Worm (Caenorhabditis elegans) whole organism, L2 larva: Measurements from ENCODE around the gene msp-63.
A peak's percentile ranks its signal among the peaks of the same experiment; 100 is the strongest.

Experiments used
- C34F6.9 ChIP-seq: fragments of 150-350 bp; optimal IDR thresholded peaks from 2 replicates; lab custom pipeline; 2014; ENCODE audit warnings: missing biosample characterization, missing genetic modification characterization
- F13H6.1 ChIP-seq: sonication (generic microtip); optimal IDR thresholded peaks from 2 replicates; lab custom pipeline; 2016; ENCODE audit warnings: missing genetic modification characterization, missing compliant biosample characterization
- Y55F3AM.14 ChIP-seq: fragments of 200-800 bp; sonication (Bioruptor generic); optimal IDR thresholded peaks from 2 replicates; lab custom pipeline; 2018; ENCODE audit warnings: mild to moderate bottlenecking, missing genetic modification characterization, missing compliant biosample characterization
- ZK546.5 ChIP-seq: sonication (generic microtip); optimal IDR thresholded peaks from 2 replicates; lab custom pipeline; 2017; ENCODE audit warnings: missing biosample characterization, missing genetic modification characterization
- alr-1 ChIP-seq: fragments of 150-350 bp; optimal IDR thresholded peaks from 2 replicates; lab custom pipeline; 2014; ENCODE audit warnings: missing biosample characterization, missing genetic modification characterization
- ama-1 ChIP-seq: fragments of 150-350 bp; optimal IDR thresholded peaks from 2 replicates; lab custom pipeline; 2018; ENCODE audit warnings: inconsistent platforms
- blmp-1 ChIP-seq: sonication (generic microtip); optimal IDR thresholded peaks from 2 replicates; lab custom pipeline; 2017; ENCODE audit warnings: missing genetic modification characterization, mild to moderate bottlenecking, missing compliant biosample characterization, antibody characterized with exemption, moderate library complexity; ENCODE audit not compliant: insufficient read depth
- ceh-16 ChIP-seq: fragments of 150-350 bp; optimal IDR thresholded peaks from 2 replicates; lab custom pipeline; 2014; ENCODE audit warnings: missing biosample characterization, missing genetic modification characterization
- ceh-82 ChIP-seq: fragments of 150-350 bp; optimal IDR thresholded peaks from 2 replicates; lab custom pipeline; 2014; ENCODE audit warnings: missing biosample characterization, missing genetic modification characterization
- crh-2 ChIP-seq: sonication (generic microtip); optimal IDR thresholded peaks from 2 replicates; lab custom pipeline; 2017; ENCODE audit warnings: missing biosample characterization, missing genetic modification characterization
- dmd-4 ChIP-seq: sonication (generic microtip); optimal IDR thresholded peaks from 2 replicates; lab custom pipeline; 2017; ENCODE audit warnings: missing biosample characterization, missing genetic modification characterization
- egl-27 ChIP-seq: sonication (generic microtip); optimal IDR thresholded peaks from 3 replicates; lab custom pipeline; 2017; ENCODE audit warnings: missing biosample characterization, missing genetic modification reagents, missing genetic modification characterization
- elt-1 ChIP-seq: fragments of 150-350 bp; optimal IDR thresholded peaks from 2 replicates; lab custom pipeline; 2014; ENCODE audit warnings: missing biosample characterization, missing genetic modification characterization
- elt-3 ChIP-seq: sonication (generic microtip); optimal IDR thresholded peaks from 2 replicates; lab custom pipeline; 2017; ENCODE audit warnings: missing biosample characterization, missing genetic modification characterization
- fos-1 ChIP-seq: fragments of 150-350 bp; optimal IDR thresholded peaks from 2 replicates; lab custom pipeline; 2014; ENCODE audit warnings: missing biosample characterization, missing genetic modification characterization
- gmeb-1 ChIP-seq: fragments of 150-350 bp; optimal IDR thresholded peaks from 2 replicates; lab custom pipeline; 2014; ENCODE audit warnings: missing biosample characterization, missing genetic modification characterization
- lin-11 ChIP-seq: fragments of 150-350 bp; sonication (generic microtip); optimal IDR thresholded peaks from 2 replicates; lab custom pipeline; 2014; ENCODE audit warnings: missing biosample characterization, missing genetic modification characterization, inconsistent platforms, mixed read lengths
- lin-39 ChIP-seq: fragments of 150-350 bp; optimal IDR thresholded peaks from 2 replicates; lab custom pipeline; 2014; ENCODE audit warnings: missing biosample characterization, missing genetic modification reagents, missing genetic modification characterization
- lsy-2 ChIP-seq, 2 experiments: fragments of 150-350 bp in 1 of 2; sonication (generic microtip) in 1 of 2; optimal IDR thresholded peaks; 2 replicates each; lab custom pipeline; 2014 to 2017; ENCODE audit warnings: missing biosample characterization in 2 of 2, missing genetic modification characterization in 2 of 2
- mab-5 ChIP-seq: fragments of 150-350 bp; optimal IDR thresholded peaks from 2 replicates; lab custom pipeline; 2014; ENCODE audit warnings: missing biosample characterization, missing genetic modification characterization
- mbf-1 ChIP-seq: sonication (generic microtip); optimal IDR thresholded peaks from 2 replicates; lab custom pipeline; 2017; ENCODE audit warnings: missing biosample characterization, missing genetic modification characterization
- mdl-1 ChIP-seq, 2 experiments: fragments of 150-350 bp in 1 of 2; sonication (generic microtip) in 1 of 2; optimal IDR thresholded peaks; 2 replicates each; lab custom pipeline; 2017; ENCODE audit warnings: missing biosample characterization in 2 of 2, missing genetic modification characterization in 2 of 2
- nhr-12 ChIP-seq: fragments of 150-350 bp; optimal IDR thresholded peaks from 2 replicates; lab custom pipeline; 2014; ENCODE audit warnings: missing biosample characterization, missing genetic modification characterization
- nhr-129 ChIP-seq: fragments of 150-350 bp; optimal IDR thresholded peaks from 2 replicates; lab custom pipeline; 2014; ENCODE audit warnings: missing biosample characterization, missing genetic modification characterization
- nhr-21 ChIP-seq: fragments of 150-350 bp; optimal IDR thresholded peaks from 2 replicates; lab custom pipeline; 2014; ENCODE audit warnings: missing biosample characterization, missing genetic modification characterization
- nhr-237 ChIP-seq: fragments of 150-350 bp; optimal IDR thresholded peaks from 2 replicates; lab custom pipeline; 2014; ENCODE audit warnings: missing biosample characterization, missing genetic modification characterization
- nhr-25 ChIP-seq: fragments of 150-350 bp; sonication (generic microtip); optimal IDR thresholded peaks from 3 replicates; lab custom pipeline; 2014; ENCODE audit warnings: missing biosample characterization, missing genetic modification characterization
- nhr-6 ChIP-seq: fragments of 150-350 bp; optimal IDR thresholded peaks from 2 replicates; lab custom pipeline; 2014; ENCODE audit warnings: missing biosample characterization, missing genetic modification characterization
- sma-3 ChIP-seq: sonication (generic microtip); optimal IDR thresholded peaks from 2 replicates; lab custom pipeline; 2016; ENCODE audit warnings: missing genetic modification reagents, missing genetic modification characterization, missing compliant biosample characterization
- unc-55 ChIP-seq: fragments of 150-350 bp; sonication (generic microtip); optimal IDR thresholded peaks from 3 replicates; lab custom pipeline; 2014; ENCODE audit warnings: missing biosample characterization, missing genetic modification reagents, missing genetic modification characterization
- ztf-11 ChIP-seq: sonication (generic microtip); optimal IDR thresholded peaks from 2 replicates; lab custom pipeline; 2017; ENCODE audit warnings: missing biosample characterization, missing genetic modification characterization
- ztf-4 ChIP-seq: fragments of 150-350 bp; optimal IDR thresholded peaks from 2 replicates; lab custom pipeline; 2014; ENCODE audit warnings: missing biosample characterization, missing genetic modification characterization

msp-63 gene

DNA sequence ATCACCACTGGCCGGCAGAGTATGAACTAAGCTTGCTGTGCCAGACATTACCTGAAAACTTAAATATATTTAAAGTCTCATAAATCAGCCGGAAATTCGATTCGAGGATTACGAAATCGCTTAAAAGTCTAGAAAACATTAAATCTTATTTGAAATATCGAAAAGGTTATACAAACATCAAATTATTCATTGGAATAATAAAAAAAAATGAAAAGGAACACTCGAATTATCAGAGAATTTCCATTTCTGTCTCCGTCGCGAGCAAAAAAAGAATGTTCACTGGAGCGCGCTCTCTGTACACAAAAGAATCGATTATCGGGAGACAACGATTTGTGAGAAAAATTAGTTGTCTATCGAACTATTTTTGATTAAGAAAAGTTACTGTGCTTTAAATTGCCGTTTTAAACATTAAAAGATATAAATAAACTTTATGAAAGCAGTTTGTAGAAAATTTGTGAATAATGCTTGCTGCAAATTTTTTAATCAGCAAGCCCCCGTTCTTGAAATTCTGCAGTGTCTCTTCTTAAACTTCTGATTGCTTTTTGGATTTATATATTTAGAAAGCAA lies 39.0 kb upstream of the msp-63 start, which contains the start of gene fzo-1:
fzo-1 (minus strand) TSS at position 51 of the 567 bp plus-strand sequence.
- TF ChIP-seq ama-1 (lab: Kevin White, UChicago) (no peak), ZK546.5 (tag; lab: Kevin White, UChicago) (no peak), mab-5 (no peak), nhr-129 (tag; lab: Kevin White, UChicago) (peak; percentile 3), alr-1 (tag; lab: Kevin White, UChicago) (no peak), ceh-16 (tag; lab: Kevin White, UChicago) (no peak), elt-3 (tag; lab: Kevin White, UChicago) (no peak), F13H6.1 (tag; lab: Kevin White, UChicago) (peak; percentile 21), sma-3 (GFP tag; lab: Kevin White, UChicago) (peak; percentile 65), blmp-1 (tag; lab: Kevin White, UChicago) (no peak), lin-11 (tag; lab: Kevin White, UChicago) (no peak), mbf-1 (tag; lab: Kevin White, UChicago) (no peak), lsy-2 (tag; optimal IDR thresholded peaks at IDR 0.05; lab: Kevin White, UChicago) (peak in 1 of 2 experiments; percentile 68), C34F6.9 (tag; lab: Kevin White, UChicago) (peak; percentile 81), nhr-6 (tag; lab: Kevin White, UChicago) (no peak), unc-55 (GFP tag; lab: Kevin White, UChicago) (peak; percentile 73), crh-2 (tag; lab: Kevin White, UChicago) (peak; percentile 15)
- TF ChIP-seq, all 48 proteins: peak for 7

DNA sequence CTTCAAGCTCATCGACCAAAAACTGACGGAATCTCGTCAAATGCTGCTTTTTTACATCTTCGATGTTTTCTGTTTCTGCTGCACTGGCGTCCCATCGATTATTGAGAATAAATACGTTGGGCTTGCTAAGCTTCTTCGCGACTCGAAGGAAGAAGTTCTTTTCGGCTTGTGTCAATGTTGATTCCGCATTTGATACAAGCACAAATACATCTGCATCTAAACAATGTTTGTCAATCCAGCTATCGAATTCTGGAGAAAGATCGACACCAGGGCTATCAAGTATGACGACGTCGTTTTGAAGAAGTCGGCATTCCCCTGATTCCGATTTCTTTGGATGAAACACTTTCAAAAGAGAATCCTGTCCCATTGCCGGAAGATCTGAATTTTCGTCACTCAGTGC lies 37.9 kb upstream of the msp-63 start:
- TF ChIP-seq nhr-129 (tag; lab: Kevin White, UChicago) (no peak), nhr-6 (tag; lab: Kevin White, UChicago) (no peak), Y55F3AM.14 (GFP tag; lab: Kevin White, UChicago) (no peak), crh-2 (tag; lab: Kevin White, UChicago) (no peak), C34F6.9 (tag; lab: Kevin White, UChicago) (no peak), blmp-1 (tag; lab: Kevin White, UChicago) (no peak), gmeb-1 (tag; lab: Kevin White, UChicago) (no peak), nhr-237 (no peak), mdl-1 (tag; optimal IDR thresholded peaks at IDR 0.05; lab: Kevin White, UChicago) (no peak), ZK546.5 (tag; lab: Kevin White, UChicago) (no peak), egl-27 (tag; lab: Kevin White, UChicago) (no peak), alr-1 (tag; lab: Kevin White, UChicago) (no peak), lin-39 (no peak), elt-1 (tag; lab: Kevin White, UChicago) (no peak), fos-1 (tag; lab: Kevin White, UChicago) (no peak), dmd-4 (tag; lab: Kevin White, UChicago) (no peak), ceh-82 (tag; lab: Kevin White, UChicago) (no peak), elt-3 (tag; lab: Kevin White, UChicago) (no peak), unc-55 (GFP tag; lab: Kevin White, UChicago) (no peak), nhr-12 (tag; lab: Kevin White, UChicago) (no peak)

DNA sequence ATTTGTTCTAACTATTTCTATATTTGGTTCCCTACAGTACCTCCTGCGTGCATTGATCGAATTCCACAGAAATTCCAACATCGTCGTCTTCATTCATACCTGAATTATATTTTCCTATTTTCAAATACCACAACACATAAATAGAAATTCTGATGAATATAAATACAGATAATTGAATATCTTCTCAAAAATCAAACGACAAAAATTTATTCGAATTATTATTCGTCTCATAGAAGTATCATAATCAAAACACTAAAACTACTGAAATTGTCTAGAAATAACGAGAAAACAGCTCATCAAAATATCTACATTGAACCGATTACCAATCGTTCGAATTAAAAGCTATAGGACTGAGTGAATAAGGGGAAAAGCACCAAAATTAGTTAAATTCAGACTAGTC lies 35.9 kb upstream of the msp-63 start, which contains the start of gene gtap-1:
gtap-1 (minus strand) TSS at position 101 of the 400 bp plus-strand sequence.
- TF ChIP-seq lin-39, result no peak
- TF ChIP-seq ztf-4 (tag; lab: Kevin White, UChicago), result no peak

DNA sequence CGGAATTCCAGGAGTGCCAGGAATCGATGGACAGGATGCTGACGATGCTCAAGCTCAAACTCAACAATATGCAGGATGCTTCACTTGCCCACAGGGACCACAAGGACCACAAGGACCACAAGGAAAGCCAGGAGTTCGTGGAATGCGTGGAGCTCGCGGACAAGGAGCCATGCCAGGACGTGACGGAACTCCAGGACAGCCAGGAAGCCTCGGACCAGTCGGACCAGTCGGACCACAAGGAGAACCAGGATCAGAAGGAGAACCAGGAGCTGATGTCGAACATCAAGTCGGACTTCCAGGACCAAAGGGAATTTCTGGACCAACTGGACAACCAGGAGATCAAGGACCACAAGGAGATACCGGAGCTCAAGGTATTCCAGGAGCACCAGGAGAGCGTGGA lies 34.1 kb upstream of the msp-63 start:
- TF ChIP-seq ztf-11 (tag; lab: Kevin White, UChicago) (no peak), nhr-21 (tag; lab: Kevin White, UChicago) (no peak), nhr-25 (tag; lab: Kevin White, UChicago) (no peak)

DNA sequence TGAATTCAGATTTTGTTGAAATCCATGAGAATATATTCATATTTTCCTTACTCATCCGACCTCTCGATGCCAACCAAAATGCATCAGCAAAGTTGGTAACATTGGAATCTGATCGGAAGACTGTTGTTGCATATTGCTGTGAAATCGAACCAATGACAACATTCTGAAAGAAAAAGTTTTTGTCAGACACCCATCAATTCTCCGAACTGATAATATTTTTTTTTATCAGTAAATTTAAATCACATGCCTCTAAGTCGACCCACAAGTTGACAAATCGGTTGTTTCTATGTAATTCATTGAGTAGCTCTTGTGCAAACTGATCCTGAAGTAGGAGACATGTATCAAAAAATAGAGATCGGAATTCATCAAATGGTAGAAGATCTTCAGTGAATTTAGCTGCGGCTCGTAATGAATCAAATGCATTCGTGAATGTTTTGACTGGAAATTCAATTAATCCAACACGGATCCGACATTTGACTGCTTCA lies 32.7 kb upstream of the msp-63 start, which contains the start of gene col-74:
col-74 (plus strand) TSS at position 435 of the 485 bp plus-strand sequence.
- TF ChIP-seq fos-1 (tag; lab: Kevin White, UChicago), result peak; percentile 47
- TF ChIP-seq mdl-1 (tag; optimal IDR thresholded peaks at IDR 0.05; lab: Kevin White, UChicago), result no peak
